Fruit fly (Drosophila melanogaster) whole organism, prepupa: ENCODE measurements around the gene CG31810.

Experiments used
- Blimp-1 ChIP-seq: fragments of 200-800 bp; sonication (Bioruptor generic); optimal IDR thresholded peaks from 3 replicates; lab custom pipeline; 2017; ENCODE audit warnings: missing biosample characterization, missing genetic modification characterization, mild to moderate bottlenecking, moderate library complexity, missing genetic modification reagents
- CG11902 ChIP-seq: fragments of 200-800 bp; sonication (Bioruptor generic); optimal IDR thresholded peaks from 3 replicates; lab custom pipeline; 2016; ENCODE audit warnings: missing biosample characterization, missing genetic modification characterization
- CG31627 ChIP-seq: fragments of 200-800 bp; sonication (Bioruptor generic); optimal IDR thresholded peaks from 3 replicates; lab custom pipeline; 2016; ENCODE audit warnings: missing biosample characterization, missing genetic modification characterization
- CG6276 ChIP-seq: fragments of 200-800 bp; sonication (Bioruptor generic); optimal IDR thresholded peaks from 2 replicates; lab custom pipeline; 2017; ENCODE audit warnings: missing biosample characterization, mild to moderate bottlenecking, missing genetic modification characterization
- CG6792 ChIP-seq: fragments of 200-800 bp; sonication (Bioruptor generic); optimal IDR thresholded peaks from 3 replicates; lab custom pipeline; 2016; ENCODE audit warnings: missing biosample characterization, missing genetic modification characterization
- CG8319 ChIP-seq: fragments of 200-800 bp; sonication (Bioruptor generic); optimal IDR thresholded peaks from 3 replicates; lab custom pipeline; 2016; ENCODE audit warnings: missing biosample characterization, missing genetic modification characterization
- CG8632 ChIP-seq: fragments of 200-800 bp; sonication (Bioruptor generic); optimal IDR thresholded peaks from 3 replicates; lab custom pipeline; 2016; ENCODE audit warnings: missing biosample characterization, missing genetic modification characterization
- Gug ChIP-seq: fragments of 200-800 bp; sonication (Bioruptor generic); IDR thresholded peaks from 2 replicates; pipeline ENCODE4 v1.3.6; 2022; ENCODE audit warnings: missing biosample characterization, missing genetic modification characterization
- Lpt ChIP-seq: fragments of 200-800 bp; sonication (Bioruptor generic); optimal IDR thresholded peaks from 3 replicates; lab custom pipeline; 2016; ENCODE audit warnings: missing biosample characterization, missing genetic modification characterization
- dsx ChIP-seq: fragments of 200-800 bp; optimal IDR thresholded peaks from 3 replicates; lab custom pipeline; 2019; ENCODE audit warnings: missing biosample characterization, mild to moderate bottlenecking, missing genetic modification characterization, moderate library complexity; ENCODE audit not compliant: poor library complexity, severe bottlenecking
- fkh ChIP-seq: fragments of 200-800 bp; sonication (Bioruptor generic); optimal IDR thresholded peaks from 3 replicates; lab custom pipeline; 2017; ENCODE audit warnings: missing biosample characterization, mild to moderate bottlenecking, missing genetic modification characterization, moderate library complexity
- vri ChIP-seq: fragments of 200-800 bp; sonication (Bioruptor generic); optimal IDR thresholded peaks from 3 replicates; lab custom pipeline; 2016; ENCODE audit warnings: missing biosample characterization, mild to moderate bottlenecking, missing genetic modification characterization

DNA sequence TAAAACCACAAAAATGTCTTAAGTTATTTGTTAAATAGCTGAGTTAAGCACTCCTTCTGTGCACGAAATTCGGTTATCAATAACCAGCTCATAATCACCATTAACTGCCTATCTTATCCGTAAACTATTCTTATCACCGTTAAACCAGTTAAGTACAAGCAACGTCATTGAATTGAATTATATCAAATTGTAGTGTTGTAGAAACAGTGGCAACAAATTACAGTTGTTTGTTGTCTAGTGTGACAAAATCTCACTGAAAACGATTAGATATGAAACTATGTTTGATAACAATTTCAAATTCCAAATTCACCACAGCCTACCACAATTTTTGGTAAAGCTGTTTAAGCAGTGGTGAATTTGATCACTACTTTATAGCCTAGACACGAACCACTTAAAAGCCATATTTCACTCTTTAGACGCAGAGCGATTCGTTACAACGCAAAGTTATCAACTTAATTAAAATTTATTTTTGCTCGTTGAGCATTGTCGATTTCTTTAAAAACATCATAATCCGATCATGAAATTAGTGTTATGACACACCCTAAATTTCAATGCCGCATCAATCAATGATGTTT, 50.5 kb downstream of the CG31810 start:
- TF ChIP-seq Blimp-1 (GFP tag; lab: Kevin White, UChicago) (no peak), CG6276 (GFP tag; lab: Kevin White, UChicago) (no peak), CG31627 (GFP tag; lab: Kevin White, UChicago) (no peak), dsx (GFP tag; lab: Kevin White, UChicago) (no peak), CG8319 (GFP tag; lab: Kevin White, UChicago) (no peak), CG6792 (GFP tag; lab: Kevin White, UChicago) (no peak), vri (GFP tag; lab: Kevin White, UChicago) (no peak), CG8632 (no peak), fkh (GFP tag; lab: Kevin White, UChicago) (no peak), Gug (no peak), CG11902 (GFP tag; lab: Kevin White, UChicago) (no peak), Lpt (no peak)
